Worm (Caenorhabditis elegans) whole organism, midembryonic: Measurements from ENCODE around the gene wdr-83.

ENCODE experiments used
- T22C8.4 ChIP-seq: fragments of 200-800 bp; sonication (Bioruptor generic); IDR thresholded peaks from 2 replicates; pipeline ENCODE4 v1.3.6; 2022; ENCODE audit warnings: missing genetic modification characterization, missing compliant biosample characterization
- cog-1 ChIP-seq: sonication (generic microtip); optimal IDR thresholded peaks from 2 replicates; lab custom pipeline; 2016; ENCODE audit warnings: missing genetic modification characterization, missing compliant biosample characterization
- ztf-23 ChIP-seq: fragments of 200-800 bp; sonication (Bioruptor generic); IDR thresholded peaks from 2 replicates; pipeline ENCODE4 v1.3.6; 2022; ENCODE audit warnings: missing genetic modification reagents, missing genetic modification characterization, missing compliant biosample characterization
- ztf-29 ChIP-seq: fragments of 200-800 bp; sonication (Bioruptor generic); IDR thresholded peaks from 2 replicates; pipeline ENCODE4 v1.3.6; 2022; ENCODE audit warnings: missing genetic modification reagents, missing genetic modification characterization, missing compliant biosample characterization

ce11 chrII:5039912-5040311, 8.4 kb upstream of the wdr-83 start, which contains the start of gene golg-2:
- TF ChIP-seq ztf-29 (GFP tag; lab: Robert Waterston, UW) = no peak
- TF ChIP-seq cog-1 = no peak
- TF ChIP-seq ztf-23 = no peak
- TF ChIP-seq T22C8.4 (GFP tag; lab: Robert Waterston, UW) = no peak
